Worm (Caenorhabditis elegans) whole organism, L3 larva: ENCODE data around the gene Y57E12B.11.

ENCODE experiments used
- ZK546.5 ChIP-seq: sonication (generic microtip); optimal IDR thresholded peaks from 2 replicates; lab custom pipeline; 2017; ENCODE audit warnings: missing biosample characterization, missing genetic modification characterization
- aly-2 ChIP-seq: fragments of 150-350 bp; optimal IDR thresholded peaks from 2 replicates; lab custom pipeline; 2014; ENCODE audit warnings: missing biosample characterization, missing genetic modification characterization
- ama-1 ChIP-seq: fragments of 150-350 bp; optimal IDR thresholded peaks from 2 replicates; lab custom pipeline; 2018
- ceh-28 ChIP-seq: fragments of 150-350 bp; optimal IDR thresholded peaks from 2 replicates; lab custom pipeline; 2014; ENCODE audit warnings: missing biosample characterization, missing genetic modification reagents, missing genetic modification characterization
- ceh-82 ChIP-seq: fragments of 150-350 bp; optimal IDR thresholded peaks from 2 replicates; lab custom pipeline; 2014; ENCODE audit warnings: missing biosample characterization, missing genetic modification characterization
- ceh-9 ChIP-seq: sonication (generic microtip); optimal IDR thresholded peaks from 2 replicates; lab custom pipeline; 2018; ENCODE audit warnings: missing biosample characterization, missing genetic modification characterization
- daf-12 ChIP-seq: fragments of 150-350 bp; optimal IDR thresholded peaks from 2 replicates; lab custom pipeline; 2014; ENCODE audit warnings: missing biosample characterization, missing genetic modification reagents, missing genetic modification characterization
- egl-27 ChIP-seq: sonication (generic microtip); optimal IDR thresholded peaks from 4 replicates; lab custom pipeline; 2017; ENCODE audit warnings: missing biosample characterization, missing genetic modification reagents, missing genetic modification characterization
- egl-5 ChIP-seq: fragments of 150-350 bp; optimal IDR thresholded peaks from 2 replicates; lab custom pipeline; 2017; ENCODE audit warnings: missing biosample characterization, missing genetic modification reagents, missing genetic modification characterization, inconsistent platforms
- elt-2 ChIP-seq: sonication (generic microtip); optimal IDR thresholded peaks from 2 replicates; lab custom pipeline; 2016; ENCODE audit warnings: missing genetic modification reagents, mild to moderate bottlenecking, missing genetic modification characterization, missing compliant biosample characterization
- elt-3 ChIP-seq, 3 experiments: fragments of 150-350 bp in 1 of 3; sonication (generic microtip) in 2 of 3; optimal IDR thresholded peaks; 2 replicates in 2 of 3; 4 replicates in 1 of 3; lab custom pipeline; 2014 to 2017; ENCODE audit warnings: missing biosample characterization in 3 of 3, missing genetic modification characterization in 3 of 3
- eor-1 ChIP-seq, 2 experiments: fragments of 150-350 bp; optimal IDR thresholded peaks; 2 replicates each; lab custom pipeline; 2014 to 2018; ENCODE audit warnings: missing biosample characterization in 2 of 2, missing genetic modification characterization in 2 of 2
- fkh-10 ChIP-seq: sonication (generic microtip); optimal IDR thresholded peaks from 2 replicates; lab custom pipeline; 2017; ENCODE audit warnings: missing biosample characterization, missing genetic modification reagents, missing genetic modification characterization
- fos-1 ChIP-seq: fragments of 150-350 bp; optimal IDR thresholded peaks from 2 replicates; lab custom pipeline; 2014; ENCODE audit warnings: missing biosample characterization, missing genetic modification characterization
- hmg-11 ChIP-seq: sonication (generic microtip); optimal IDR thresholded peaks from 2 replicates; lab custom pipeline; 2016; ENCODE audit warnings: missing genetic modification characterization, missing compliant biosample characterization
- jun-1 ChIP-seq: fragments of 150-350 bp; optimal IDR thresholded peaks from 2 replicates; lab custom pipeline; 2014; ENCODE audit warnings: missing biosample characterization, missing genetic modification reagents, missing genetic modification characterization
- lin-15B ChIP-seq: fragments of 150-350 bp; optimal IDR thresholded peaks from 2 replicates; lab custom pipeline; 2014; ENCODE audit warnings: missing biosample characterization, missing genetic modification characterization
- lin-39 ChIP-seq: fragments of 150-350 bp; optimal IDR thresholded peaks from 2 replicates; lab custom pipeline; 2018; ENCODE audit warnings: missing biosample characterization, missing genetic modification reagents, missing genetic modification characterization
- lsy-12 ChIP-seq: sonication (generic microtip); optimal IDR thresholded peaks from 2 replicates; lab custom pipeline; 2016; ENCODE audit warnings: mild to moderate bottlenecking, missing genetic modification characterization, missing compliant biosample characterization
- mdl-1 ChIP-seq: fragments of 150-350 bp; optimal IDR thresholded peaks from 2 replicates; lab custom pipeline; 2014; ENCODE audit warnings: missing biosample characterization, missing genetic modification characterization
- mml-1 ChIP-seq: fragments of 150-350 bp; sonication (generic microtip); optimal IDR thresholded peaks from 3 replicates; lab custom pipeline; 2014; ENCODE audit warnings: missing biosample characterization, missing genetic modification characterization
- nfya-1 ChIP-seq: sonication (generic microtip); optimal IDR thresholded peaks from 2 replicates; lab custom pipeline; 2017; ENCODE audit warnings: missing genetic modification characterization, mild to moderate bottlenecking, missing compliant biosample characterization, antibody characterized with exemption, moderate library complexity; ENCODE audit not compliant: insufficient read depth
- nhr-11 ChIP-seq: fragments of 150-350 bp; optimal IDR thresholded peaks from 2 replicates; lab custom pipeline; 2014; ENCODE audit warnings: missing biosample characterization, missing genetic modification characterization
- nhr-12 ChIP-seq: fragments of 150-350 bp; optimal IDR thresholded peaks from 2 replicates; lab custom pipeline; 2014; ENCODE audit warnings: missing biosample characterization, missing genetic modification characterization
- nhr-23 ChIP-seq: fragments of 150-350 bp; optimal IDR thresholded peaks from 2 replicates; lab custom pipeline; 2014; ENCODE audit warnings: missing biosample characterization, missing genetic modification reagents, missing genetic modification characterization
- nhr-25 ChIP-seq: sonication (generic microtip); optimal IDR thresholded peaks from 2 replicates; lab custom pipeline; 2017; ENCODE audit warnings: missing biosample characterization, missing genetic modification characterization
- nhr-43 ChIP-seq: sonication (generic microtip); optimal IDR thresholded peaks from 2 replicates; lab custom pipeline; 2016; ENCODE audit warnings: mild to moderate bottlenecking, missing genetic modification characterization, missing compliant biosample characterization; ENCODE audit not compliant: poor library complexity, severe bottlenecking
- nhr-67 ChIP-seq: fragments of 150-350 bp; optimal IDR thresholded peaks from 2 replicates; lab custom pipeline; 2014; ENCODE audit warnings: missing biosample characterization, missing genetic modification characterization
- nhr-76 ChIP-seq: fragments of 150-350 bp; sonication (generic microtip); optimal IDR thresholded peaks from 5 replicates; lab custom pipeline; 2014; ENCODE audit warnings: missing biosample characterization, missing genetic modification characterization
- nhr-77 ChIP-seq: fragments of 150-350 bp; optimal IDR thresholded peaks from 2 replicates; lab custom pipeline; 2014; ENCODE audit warnings: missing biosample characterization, missing genetic modification characterization
- pqm-1 ChIP-seq: fragments of 150-350 bp; optimal IDR thresholded peaks from 2 replicates; lab custom pipeline; 2017; ENCODE audit warnings: missing biosample characterization, missing genetic modification characterization, inconsistent platforms
- sea-2 ChIP-seq: fragments of 150-350 bp; sonication (generic microtip); optimal IDR thresholded peaks from 4 replicates; lab custom pipeline; 2014; ENCODE audit warnings: missing biosample characterization, missing genetic modification reagents, missing genetic modification characterization
- snpc-4 ChIP-seq: fragments of 150-350 bp; optimal IDR thresholded peaks from 2 replicates; lab custom pipeline; 2014; ENCODE audit warnings: missing biosample characterization, missing genetic modification characterization
- unc-39 ChIP-seq: sonication (generic microtip); optimal IDR thresholded peaks from 4 replicates; lab custom pipeline; 2017; ENCODE audit warnings: missing biosample characterization, missing genetic modification characterization
- ztf-11 ChIP-seq: fragments of 150-350 bp; optimal IDR thresholded peaks from 2 replicates; lab custom pipeline; 2014; ENCODE audit warnings: missing biosample characterization, missing genetic modification characterization

The Y57E12B.11 gene

ce11 chrV:6971567-6971966 lies 21.9 kb upstream of the Y57E12B.11 start, which contains the start of gene srx-59:
srx-59 (plus strand) TSS chrV:6971867.
- no peak for TF ChIP-seq jun-1 (tag; lab: Kevin White, UChicago)
- TF ChIP-seq egl-5, result no peak
- TF ChIP-seq nhr-25 (tag; lab: Kevin White, UChicago), result no peak
- no peak for TF ChIP-seq ceh-9 (tag; lab: Kevin White, UChicago)
- no peak for TF ChIP-seq elt-3 (tag; optimal IDR thresholded peaks at IDR 0.05; lab: Kevin White, UChicago)
- no peak for TF ChIP-seq eor-1 (tag; optimal IDR thresholded peaks at IDR 0.05; lab: Kevin White, UChicago)
- no peak for TF ChIP-seq lin-39 (tag; lab: Kevin White, UChicago)
- no peak for TF ChIP-seq nhr-76
- TF ChIP-seq daf-12, result no peak
- TF ChIP-seq hmg-11 (tag; lab: Kevin White, UChicago), result no peak
- TF ChIP-seq mml-1, result no peak
- no peak for TF ChIP-seq fkh-10 (GFP tag; lab: Kevin White, UChicago)
- no peak for TF ChIP-seq pqm-1 (tag; lab: Kevin White, UChicago)
- no peak for TF ChIP-seq mdl-1 (tag; lab: Kevin White, UChicago)
- TF ChIP-seq nhr-11 (tag; lab: Kevin White, UChicago), result no peak
- no peak for TF ChIP-seq nhr-12 (tag; lab: Kevin White, UChicago)
- TF ChIP-seq ztf-11 (tag; lab: Kevin White, UChicago), result no peak
- no peak for TF ChIP-seq ceh-28 (tag; lab: Kevin White, UChicago)

ce11 chrV:6969950-6970532 lies 20.4 kb upstream of the Y57E12B.11 start, which contains the start of gene ptr-15:
ptr-15 (minus strand) TSS chrV:6970000.
- TF ChIP-seq nhr-23 (tag; lab: Kevin White, UChicago), result peak; percentile 82
- no peak for TF ChIP-seq sea-2
- TF ChIP-seq lin-39 (tag; lab: Kevin White, UChicago), result no peak
- no peak for TF ChIP-seq elt-2
- TF ChIP-seq fos-1 (tag; lab: Kevin White, UChicago), result no peak
- TF ChIP-seq elt-3 (tag; optimal IDR thresholded peaks at IDR 0.05; lab: Kevin White, UChicago), result peak in 1 of 3 experiments; percentile 19
- no peak for TF ChIP-seq lin-15B
- TF ChIP-seq nhr-43 (tag; lab: Kevin White, UChicago), result peak; percentile 34
- peak; percentile 13 for TF ChIP-seq nhr-25 (tag; lab: Kevin White, UChicago)
- TF ChIP-seq egl-27 (tag; lab: Kevin White, UChicago), result no peak

- no peak for TF ChIP-seq nhr-23 (tag; lab: Kevin White, UChicago)
- TF ChIP-seq ZK546.5 (tag; lab: Kevin White, UChicago), result no peak
- TF ChIP-seq, all 47 proteins: peak for 0
Measured at ce11 chrV:6956237-6956636, 6.6 kb upstream of the Y57E12B.11 start, which contains the start of gene mec-1. mec-1 (plus strand) TSS chrV:6956537.

ce11 chrV:6953797-6954196 lies 4.1 kb upstream of the Y57E12B.11 start, which contains the start of gene srg-31:
srg-31 (minus strand) TSS chrV:6953897.
- TF ChIP-seq snpc-4 (tag; lab: Kevin White, UChicago) (no peak), lin-15B (no peak), fos-1 (tag; lab: Kevin White, UChicago) (no peak), aly-2 (no peak), lsy-12 (tag; lab: Kevin White, UChicago) (no peak), mml-1 (no peak), pqm-1 (tag; lab: Kevin White, UChicago) (no peak), nhr-12 (tag; lab: Kevin White, UChicago) (no peak), elt-3 (tag; optimal IDR thresholded peaks at IDR 0.05; lab: Kevin White, UChicago) (no peak), ceh-9 (tag; lab: Kevin White, UChicago) (no peak), ama-1 (no peak), jun-1 (tag; lab: Kevin White, UChicago) (no peak), nhr-67 (no peak), unc-39 (tag; lab: Kevin White, UChicago) (no peak)

- no peak for TF ChIP-seq fkh-10 (GFP tag; lab: Kevin White, UChicago)
- TF ChIP-seq aly-2, result no peak
- TF ChIP-seq ama-1, result no peak
- no peak for TF ChIP-seq ceh-82 (tag; lab: Kevin White, UChicago)
- TF ChIP-seq nhr-77 (tag; lab: Kevin White, UChicago), result no peak
- no peak for TF ChIP-seq eor-1 (tag; optimal IDR thresholded peaks at IDR 0.05; lab: Kevin White, UChicago)
- TF ChIP-seq nfya-1, result no peak
- no peak for TF ChIP-seq egl-5
Measured at ce11 chrV:6951306-6951705, 1.6 kb upstream of the Y57E12B.11 start, which contains the start of gene T07H8.11. T07H8.11 (minus strand) TSS chrV:6951406.
